Fruit fly (Drosophila melanogaster) whole organism, embryonic: ENCODE measurements around the gene iav.

Experiments used
- BEAF-32 ChIP-seq: fragments of 200-800 bp; sonication (Bioruptor generic); optimal IDR thresholded peaks from 3 replicates; lab custom pipeline; 2017; ENCODE audit warnings: missing biosample characterization, missing genetic modification characterization, mild to moderate bottlenecking, moderate library complexity, missing genetic modification reagents
- CG10209 ChIP-seq: fragments of 200-800 bp; sonication (Bioruptor generic); optimal IDR thresholded peaks from 3 replicates; lab custom pipeline; 2017; ENCODE audit warnings: missing biosample characterization, mild to moderate bottlenecking, missing genetic modification characterization, missing genetic modification reagents
- CG10565 ChIP-seq: fragments of 200-800 bp; sonication (Bioruptor generic); optimal IDR thresholded peaks from 3 replicates; lab custom pipeline; 2016; ENCODE audit warnings: missing biosample characterization, mild to moderate bottlenecking, missing genetic modification characterization
- CG12942 ChIP-seq: fragments of 200-800 bp; sonication (Bioruptor generic); optimal IDR thresholded peaks from 3 replicates; lab custom pipeline; 2016; ENCODE audit warnings: missing biosample characterization, missing genetic modification characterization
- CG13123 ChIP-seq: fragments of 200-800 bp; sonication (Bioruptor generic); optimal IDR thresholded peaks from 2 replicates; lab custom pipeline; 2016; ENCODE audit warnings: missing biosample characterization, missing genetic modification characterization
- CG13287 ChIP-seq: fragments of 200-800 bp; sonication (Bioruptor generic); IDR thresholded peaks from 2 replicates; pipeline ENCODE4 v1.3.6; 2022; ENCODE audit warnings: missing biosample characterization, missing genetic modification characterization; ENCODE audit not compliant: partially characterized antibody
- CG15514 ChIP-seq: fragments of 200-800 bp; sonication (Bioruptor generic); optimal IDR thresholded peaks from 3 replicates; lab custom pipeline; 2017; ENCODE audit warnings: missing biosample characterization, missing genetic modification characterization, mild to moderate bottlenecking, moderate library complexity, missing genetic modification reagents
- CG31441 ChIP-seq: fragments of 200-800 bp; sonication (Bioruptor generic); IDR thresholded peaks from 2 replicates; pipeline ENCODE4 v1.3.6; 2022; ENCODE audit warnings: missing biosample characterization, missing genetic modification characterization
- CG32532 ChIP-seq: fragments of 200-800 bp; sonication (Bioruptor generic); IDR thresholded peaks from 2 replicates; pipeline ENCODE4 v1.3.6; 2022; ENCODE audit warnings: missing biosample characterization, missing genetic modification characterization
- CG33213 ChIP-seq: fragments of 200-800 bp; sonication (Bioruptor generic); optimal IDR thresholded peaks from 3 replicates; lab custom pipeline; 2016; ENCODE audit warnings: missing biosample characterization, missing genetic modification characterization
- CG34376 ChIP-seq: fragments of 200-800 bp; sonication (Bioruptor generic); optimal IDR thresholded peaks from 2 replicates; lab custom pipeline; 2018; ENCODE audit warnings: missing biosample characterization, mild to moderate bottlenecking, missing genetic modification characterization
- CG4328 ChIP-seq: fragments of 200-800 bp; sonication (Bioruptor generic); optimal IDR thresholded peaks from 3 replicates; lab custom pipeline; 2017; ENCODE audit warnings: missing biosample characterization, missing genetic modification reagents, missing genetic modification characterization
- CG6175 ChIP-seq: fragments of 200-800 bp; sonication (Bioruptor generic); IDR thresholded peaks from 3 replicates; pipeline ENCODE4 v1.3.6; 2022; ENCODE audit warnings: missing biosample characterization, missing genetic modification characterization
- CG6854 ChIP-seq: fragments of 200-800 bp; sonication (Bioruptor generic); optimal IDR thresholded peaks from 3 replicates; lab custom pipeline; 2017; ENCODE audit warnings: missing biosample characterization, mild to moderate bottlenecking, missing genetic modification characterization
- CG7271 ChIP-seq: fragments of 200-800 bp; sonication (Bioruptor generic); optimal IDR thresholded peaks from 2 replicates; lab custom pipeline; 2018; ENCODE audit warnings: missing biosample characterization, mild to moderate bottlenecking, missing genetic modification characterization, moderate library complexity
- CG8359 ChIP-seq: fragments of 200-800 bp; sonication (Bioruptor generic); optimal IDR thresholded peaks from 2 replicates; lab custom pipeline; 2017; ENCODE audit warnings: missing biosample characterization, mild to moderate bottlenecking, missing genetic modification characterization, borderline replicate concordance
- H15 ChIP-seq: fragments of 200-800 bp; sonication (Bioruptor generic); IDR thresholded peaks from 3 replicates; pipeline ENCODE4 v1.3.6; 2022; ENCODE audit warnings: missing biosample characterization, missing genetic modification characterization
- Hsf ChIP-seq: fragments of 200-800 bp; sonication (Bioruptor generic); optimal IDR thresholded peaks from 3 replicates; lab custom pipeline; 2016; ENCODE audit warnings: missing biosample characterization, missing genetic modification characterization
- MTF-1 ChIP-seq: fragments of 200-800 bp; sonication (Bioruptor generic); optimal IDR thresholded peaks from 2 replicates; lab custom pipeline; 2018; ENCODE audit warnings: missing biosample characterization, mild to moderate bottlenecking, missing genetic modification characterization, borderline replicate concordance
- NC2α ChIP-seq: fragments of 200-800 bp; sonication (Bioruptor generic); optimal IDR thresholded peaks from 2 replicates; lab custom pipeline; 2016; ENCODE audit warnings: missing biosample characterization, missing genetic modification characterization
- Opbp ChIP-seq: fragments of 200-800 bp; sonication (Bioruptor generic); IDR thresholded peaks from 3 replicates; pipeline ENCODE4 v1.3.6; 2022; ENCODE audit warnings: missing biosample characterization, missing genetic modification characterization; ENCODE audit not compliant: partially characterized antibody
- Rfx ChIP-seq: fragments of 200-800 bp; sonication (Bioruptor generic); IDR thresholded peaks from 2 replicates; pipeline ENCODE4 v1.3.6; 2022; ENCODE audit warnings: missing biosample characterization, missing genetic modification characterization
- ara ChIP-seq: fragments of 200-800 bp; sonication (Bioruptor generic); IDR thresholded peaks from 2 replicates; pipeline ENCODE4 v1.3.6; 2022; ENCODE audit warnings: missing biosample characterization, missing genetic modification characterization
- az2 ChIP-seq: fragments of 200-800 bp; sonication (Bioruptor generic); optimal IDR thresholded peaks from 3 replicates; lab custom pipeline; 2016; ENCODE audit warnings: missing biosample characterization, missing genetic modification characterization
- bab2 ChIP-seq: fragments of 200-800 bp; sonication (Bioruptor generic); optimal IDR thresholded peaks from 2 replicates; lab custom pipeline; 2016; ENCODE audit warnings: missing biosample characterization, missing genetic modification characterization
- bsh ChIP-seq, 2 experiments: fragments of 200-800 bp; sonication (Bioruptor generic); optimal IDR thresholded peaks; 2 replicates each; lab custom pipeline; 2017 to 2018; ENCODE audit warnings: mild to moderate bottlenecking in 2 of 2, missing biosample characterization in 2 of 2, missing genetic modification characterization in 2 of 2, moderate library complexity in 1 of 2
- chif ChIP-seq, 2 experiments: fragments of 200-800 bp; sonication (Bioruptor generic); optimal IDR thresholded peaks; 3 replicates each; lab custom pipeline; 2016; ENCODE audit warnings: missing biosample characterization in 2 of 2, missing genetic modification characterization in 2 of 2
- crc ChIP-seq: fragments of 200-800 bp; sonication (Bioruptor generic); optimal IDR thresholded peaks from 2 replicates; lab custom pipeline; 2016; ENCODE audit warnings: missing biosample characterization, missing genetic modification characterization
- crol ChIP-seq: fragments of 200-800 bp; sonication (Bioruptor generic); IDR thresholded peaks from 2 replicates; pipeline ENCODE4 v1.3.6; 2022; ENCODE audit warnings: missing biosample characterization, missing genetic modification characterization
- dan ChIP-seq: fragments of 200-800 bp; sonication (Bioruptor generic); IDR thresholded peaks from 2 replicates; pipeline ENCODE4 v1.3.6; 2022; ENCODE audit warnings: missing biosample characterization, missing genetic modification characterization
- dm ChIP-seq: fragments of 200-800 bp; sonication (Bioruptor generic); optimal IDR thresholded peaks from 3 replicates; lab custom pipeline; 2016; ENCODE audit warnings: missing biosample characterization, missing genetic modification characterization
- en ChIP-seq: fragments of 200-800 bp; sonication (Bioruptor generic); optimal IDR thresholded peaks from 2 replicates; lab custom pipeline; 2016; ENCODE audit warnings: missing biosample characterization, missing genetic modification characterization
- hbn ChIP-seq: fragments of 200-800 bp; sonication (Bioruptor generic); IDR thresholded peaks from 2 replicates; pipeline ENCODE4 v1.3.6; 2022; ENCODE audit warnings: missing biosample characterization, missing genetic modification characterization; ENCODE audit not compliant: partially characterized antibody
- klu ChIP-seq: fragments of 200-800 bp; sonication (Bioruptor generic); IDR thresholded peaks from 2 replicates; pipeline ENCODE4 v1.3.6; 2022; ENCODE audit warnings: missing biosample characterization, missing genetic modification characterization
- lov ChIP-seq, 2 experiments: fragments of 200-800 bp in 1 of 2; fragments of >200 bp in 1 of 2; sonication (Bioruptor generic) in 1 of 2; IDR thresholded peaks in 1 of 2; optimal IDR thresholded peaks in 1 of 2; 2 replicates in 1 of 2; 3 replicates in 1 of 2; pipeline versions ENCODE4 v1.3.6 to Lab custom; 2017 to 2022; ENCODE audit warnings: missing biosample characterization in 1 of 2, missing genetic modification characterization in 1 of 2
- mirr ChIP-seq: fragments of 200-800 bp; sonication (Bioruptor generic); optimal IDR thresholded peaks from 3 replicates; lab custom pipeline; 2018; ENCODE audit warnings: missing biosample characterization, mild to moderate bottlenecking, missing genetic modification characterization
- nau ChIP-seq: fragments of 200-800 bp; sonication (Bioruptor generic); optimal IDR thresholded peaks from 3 replicates; lab custom pipeline; 2017; ENCODE audit warnings: missing biosample characterization, mild to moderate bottlenecking, missing genetic modification characterization, missing genetic modification reagents
- peb ChIP-seq: fragments of 200-800 bp; sonication (Bioruptor generic); IDR thresholded peaks from 2 replicates; pipeline ENCODE4 v1.3.6; 2022; ENCODE audit warnings: missing biosample characterization, missing genetic modification characterization
- pnt ChIP-seq: fragments of 200-800 bp; sonication (Bioruptor generic); optimal IDR thresholded peaks from 3 replicates; lab custom pipeline; 2016; ENCODE audit warnings: missing biosample characterization, missing genetic modification characterization
- ranshi ChIP-seq: fragments of 200-800 bp; sonication (Bioruptor generic); IDR thresholded peaks from 2 replicates; pipeline ENCODE4 v1.3.6; 2022; ENCODE audit warnings: missing biosample characterization, missing genetic modification characterization
- repo ChIP-seq: fragments of 200-800 bp; sonication (Bioruptor generic); optimal IDR thresholded peaks from 2 replicates; lab custom pipeline; 2016; ENCODE audit warnings: missing biosample characterization, missing genetic modification characterization
- sd ChIP-seq: fragments of 200-800 bp; sonication (Bioruptor generic); optimal IDR thresholded peaks from 3 replicates; lab custom pipeline; 2018; ENCODE audit warnings: missing biosample characterization, mild to moderate bottlenecking, missing genetic modification characterization, moderate library complexity
- sens-2 ChIP-seq: fragments of 200-800 bp; sonication (Bioruptor generic); IDR thresholded peaks from 2 replicates; pipeline ENCODE4 v1.3.6; 2022; ENCODE audit warnings: missing biosample characterization, missing genetic modification characterization
- sima ChIP-seq: fragments of 200-800 bp; sonication (Bioruptor generic); optimal IDR thresholded peaks from 2 replicates; lab custom pipeline; 2016; ENCODE audit warnings: missing biosample characterization, missing genetic modification characterization
- tll ChIP-seq, 2 experiments: fragments of 200-800 bp in 1 of 2; fragments of >200 bp in 1 of 2; sonication (Bioruptor generic) in 1 of 2; optimal IDR thresholded peaks; 2 replicates each; lab custom pipeline; 2017 to 2019; ENCODE audit warnings: missing biosample characterization in 2 of 2, missing genetic modification characterization in 2 of 2, mild to moderate bottlenecking in 1 of 2, moderate library complexity in 1 of 2
- vfl ChIP-seq: fragments of 200-800 bp; sonication (Bioruptor generic); optimal IDR thresholded peaks from 2 replicates; lab custom pipeline; 2016; ENCODE audit warnings: missing biosample characterization, missing genetic modification characterization
- wor ChIP-seq: fragments of 200-800 bp; sonication (Bioruptor generic); IDR thresholded peaks from 2 replicates; pipeline ENCODE4 v1.3.6; 2022; ENCODE audit warnings: missing biosample characterization, missing genetic modification characterization
- zfh1 ChIP-seq: fragments of 200-800 bp; sonication (Bioruptor generic); IDR thresholded peaks from 3 replicates; pipeline ENCODE4 v1.3.6; 2022; ENCODE audit warnings: missing biosample characterization, missing genetic modification characterization
- zfh2 ChIP-seq: fragments of 200-800 bp; sonication (Bioruptor generic); optimal IDR thresholded peaks from 2 replicates; lab custom pipeline; 2016; ENCODE audit warnings: missing biosample characterization, missing genetic modification characterization

iav gene

dm6 chrX:6856332-6856995 is 42.7 kb downstream of the iav start (continued):
- TF ChIP-seq CG13287 (GFP tag; lab: Robert Waterston, UW) (no peak), repo (GFP tag; lab: Kevin White, UChicago) (no peak), sd (tag; lab: Kevin White, UChicago) (peak; percentile 18), dm (GFP tag; lab: Kevin White, UChicago) (no peak), CG8359 (GFP tag; lab: Kevin White, UChicago) (no peak), lov (optimal IDR thresholded peaks at IDR 0.05; lab: Kevin White, UChicago) (no peak), lov (GFP tag; IDR thresholded peaks at IDR 0.05; lab: Robert Waterston, UW) (peak; percentile 62; the same call in 1 of the 3 replicates), CG10565 (no peak), CG34376 (GFP tag; lab: Kevin White, UChicago) (no peak), zfh2 (GFP tag; lab: Kevin White, UChicago) (no peak), sima (GFP tag; lab: Kevin White, UChicago) (no peak), wor (GFP tag; lab: Robert Waterston, UW) (peak; percentile 42), bab2 (GFP tag; lab: Kevin White, UChicago) (peak; percentile 7), chif (GFP tag; optimal IDR thresholded peaks at IDR 0.05; lab: Kevin White, UChicago) (no peak), klu (peak; percentile 50; the same call in 1 of the 2 replicates), Opbp (GFP tag; lab: Robert Waterston, UW) (no peak), BEAF-32 (no peak), NC2α (no peak), CG6175 (GFP tag; lab: Robert Waterston, UW) (0 out of 3 replicates have a peak, but pooled peaks have one; percentile 33), CG13123 (GFP tag; lab: Kevin White, UChicago) (no peak), CG7271 (tag; lab: Kevin White, UChicago) (no peak), ranshi (GFP tag; lab: Robert Waterston, UW) (peak; percentile 71), tll (GFP tag; optimal IDR thresholded peaks at IDR 0.05; lab: Kevin White, UChicago) (no peak), CG15514 (peak; percentile 52), H15 (GFP tag; lab: Robert Waterston, UW) (peak; percentile 68; the same call in 2 of the 3 replicates), pnt (GFP tag; lab: Kevin White, UChicago) (no peak), hbn (GFP tag; lab: Robert Waterston, UW) (no peak), crc (GFP tag; lab: Kevin White, UChicago) (no peak), en (no peak), sens-2 (GFP tag; lab: Robert Waterston, UW) (no peak), CG6854 (peak; percentile 24), Hsf (GFP tag; lab: Kevin White, UChicago) (peak; percentile 16), CG33213 (GFP tag; lab: Kevin White, UChicago) (no peak), mirr (GFP tag; lab: Kevin White, UChicago) (no peak), peb (GFP tag; lab: Robert Waterston, UW) (no peak), bsh (GFP tag; optimal IDR thresholded peaks at IDR 0.05; lab: Kevin White, UChicago) (peak in 1 of 2 experiments; percentile 78), ara (GFP tag; lab: Robert Waterston, UW) (peak; percentile 61; the same call in 1 of the 2 replicates), dan (no peak), az2 (peak; percentile 48), MTF-1 (GFP tag; lab: Kevin White, UChicago) (no peak), Rfx (peak; percentile 86), vfl (GFP tag; lab: Kevin White, UChicago) (no peak), zfh1 (GFP tag; lab: Robert Waterston, UW) (peak; percentile 78), CG31441 (GFP tag; lab: Robert Waterston, UW) (peak; percentile 71), CG10209 (GFP tag; lab: Kevin White, UChicago) (peak; percentile 72), crol (GFP tag; lab: Robert Waterston, UW) (peak; percentile 85), CG32532 (GFP tag; lab: Robert Waterston, UW) (peak; percentile 79), nau (GFP tag; lab: Kevin White, UChicago) (peak; percentile 3), CG4328 (no peak), CG12942 (peak; percentile 11)
